Worm (Caenorhabditis elegans) whole organism, L2 larva: Measurements from ENCODE around the gene max-1.

Experiments used
- aly-2 ChIP-seq: fragments of 150-350 bp; optimal IDR thresholded peaks from 2 replicates; lab custom pipeline; 2014; ENCODE audit warnings: missing biosample characterization, missing genetic modification characterization
- lin-13 ChIP-seq: fragments of 150-350 bp; optimal IDR thresholded peaks from 2 replicates; lab custom pipeline; 2014; ENCODE audit warnings: missing biosample characterization, missing genetic modification reagents, missing genetic modification characterization
- lin-39 ChIP-seq: fragments of 150-350 bp; optimal IDR thresholded peaks from 2 replicates; lab custom pipeline; 2014; ENCODE audit warnings: missing biosample characterization, missing genetic modification reagents, missing genetic modification characterization
- lsy-2 ChIP-seq, 2 experiments: fragments of 150-350 bp in 1 of 2; sonication (generic microtip) in 1 of 2; optimal IDR thresholded peaks; 2 replicates each; lab custom pipeline; 2014 to 2017; ENCODE audit warnings: missing biosample characterization in 2 of 2, missing genetic modification characterization in 2 of 2
- nhr-10 ChIP-seq: sonication (generic microtip); optimal IDR thresholded peaks from 2 replicates; lab custom pipeline; 2017; ENCODE audit warnings: missing biosample characterization, missing genetic modification characterization
- nhr-237 ChIP-seq: fragments of 150-350 bp; optimal IDR thresholded peaks from 2 replicates; lab custom pipeline; 2014; ENCODE audit warnings: missing biosample characterization, missing genetic modification characterization
- nhr-25 ChIP-seq: fragments of 150-350 bp; sonication (generic microtip); optimal IDR thresholded peaks from 3 replicates; lab custom pipeline; 2014; ENCODE audit warnings: missing biosample characterization, missing genetic modification characterization
- nhr-77 ChIP-seq: fragments of 150-350 bp; optimal IDR thresholded peaks from 2 replicates; lab custom pipeline; 2014; ENCODE audit warnings: missing biosample characterization, missing genetic modification characterization
- skn-1 ChIP-seq: sonication (generic microtip); optimal IDR thresholded peaks from 2 replicates; lab custom pipeline; 2017; ENCODE audit warnings: missing biosample characterization, missing genetic modification characterization
- sma-3 ChIP-seq: sonication (generic microtip); optimal IDR thresholded peaks from 2 replicates; lab custom pipeline; 2016; ENCODE audit warnings: missing genetic modification reagents, missing genetic modification characterization, missing compliant biosample characterization
- snpc-4 ChIP-seq: fragments of 150-350 bp; optimal IDR thresholded peaks from 2 replicates; lab custom pipeline; 2014; ENCODE audit warnings: missing biosample characterization, missing genetic modification characterization
- unc-62 ChIP-seq: fragments of 150-350 bp; optimal IDR thresholded peaks from 2 replicates; lab custom pipeline; 2014; ENCODE audit warnings: missing biosample characterization, missing genetic modification reagents, missing genetic modification characterization
- ztf-11 ChIP-seq: sonication (generic microtip); optimal IDR thresholded peaks from 2 replicates; lab custom pipeline; 2017; ENCODE audit warnings: missing biosample characterization, missing genetic modification characterization
- ztf-4 ChIP-seq: fragments of 150-350 bp; optimal IDR thresholded peaks from 2 replicates; lab custom pipeline; 2014; ENCODE audit warnings: missing biosample characterization, missing genetic modification characterization

DNA sequence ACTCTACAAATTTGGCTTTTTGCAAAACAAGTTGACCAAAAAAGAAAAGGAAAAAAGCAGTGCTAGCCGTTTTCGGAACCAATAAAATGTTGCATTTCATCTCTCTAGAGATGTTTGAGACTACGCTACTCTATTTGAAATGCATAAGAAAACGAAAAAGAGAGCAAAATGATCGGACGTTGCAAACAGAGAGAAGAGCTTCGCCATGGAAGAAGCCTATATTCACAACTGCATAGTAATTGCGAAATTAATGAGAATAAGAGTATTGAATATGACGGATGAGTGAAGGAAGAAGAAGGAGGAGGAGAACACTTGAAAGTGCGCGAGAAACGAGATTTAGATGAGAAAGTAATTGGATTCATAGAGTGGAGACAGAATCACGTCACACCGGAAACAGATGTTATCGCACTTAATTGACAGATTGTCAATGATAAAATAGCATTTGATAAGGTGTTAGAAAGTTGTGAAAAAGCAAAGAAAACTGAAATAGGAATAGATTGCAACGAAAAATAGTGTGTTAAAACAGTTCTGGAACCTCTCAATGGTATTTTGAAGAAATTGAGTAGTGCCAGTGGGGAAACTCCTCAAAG is 14.1 kb downstream of the max-1 start:
- TF ChIP-seq lin-39 (no peak), sma-3 (GFP tag; lab: Kevin White, UChicago) (no peak), ztf-4 (tag; lab: Kevin White, UChicago) (no peak), nhr-10 (tag; lab: Kevin White, UChicago) (no peak), nhr-237 (tag; lab: Kevin White, UChicago) (no peak), unc-62 (no peak), nhr-77 (tag; lab: Kevin White, UChicago) (no peak), ztf-11 (tag; lab: Kevin White, UChicago) (no peak), lin-13 (GFP tag; lab: Kevin White, UChicago) (no peak), snpc-4 (tag; lab: Kevin White, UChicago) (no peak), lsy-2 (tag; optimal IDR thresholded peaks at IDR 0.05; lab: Kevin White, UChicago) (no peak), nhr-25 (tag; lab: Kevin White, UChicago) (no peak), aly-2 (tag; lab: Kevin White, UChicago) (no peak), skn-1 (no peak)
